Fruit fly (Drosophila melanogaster) S2 (cell line): ENCODE data around the gene msl-3.

Experiments
- CG8478 ChIP-seq: fragments of >200 bp; optimal IDR thresholded peaks from 2 replicates; lab custom pipeline; 2018
- CTCF ChIP-seq, 2 experiments: fragments of >200 bp; optimal IDR thresholded peaks; 2 replicates each; lab custom pipeline; 2018

- no peak for TF ChIP-seq CG8478 (lab: Kevin White, UChicago)
- TF ChIP-seq CTCF (optimal IDR thresholded peaks at IDR 0.05; lab: Kevin White, UChicago): no peak
Measured at dm6 chr3L:7155522-7155978, 30.2 kb upstream of the msl-3 start.
